Worm (Caenorhabditis elegans): ENCODE results near the gene ugt-34.

- TF ChIP-seq C06A6.2 (GFP tag; conservative IDR thresholded peaks at IDR 0.05) (no peak), atf-7 (tag; optimal IDR thresholded peaks at IDR 0.05) (no peak), nhr-90 (tag; optimal IDR thresholded peaks at IDR 0.05) (no peak), ama-1 (optimal IDR thresholded peaks at IDR 0.05) (no peak), ama-1 (GFP tag; optimal IDR thresholded peaks at IDR 0.05) (no peak)
Measured at ce11 chrV:10682122-10682521, 25.3 kb upstream of the ugt-34 start, which contains the start of gene gsp-1.
